Fruit fly (Drosophila melanogaster) whole organism, embryonic: ENCODE results near the gene glu.

Experiments
- BtbVII ChIP-seq: fragments of 200-800 bp; sonication (Bioruptor generic); optimal IDR thresholded peaks from 3 replicates; lab custom pipeline; 2017; ENCODE audit warnings: missing biosample characterization, mild to moderate bottlenecking, missing genetic modification characterization
- CG10565 ChIP-seq: fragments of 200-800 bp; sonication (Bioruptor generic); optimal IDR thresholded peaks from 3 replicates; lab custom pipeline; 2016; ENCODE audit warnings: missing biosample characterization, mild to moderate bottlenecking, missing genetic modification characterization
- CG11398 ChIP-seq: fragments of 200-800 bp; sonication (Bioruptor generic); optimal IDR thresholded peaks from 2 replicates; lab custom pipeline; 2016; ENCODE audit warnings: missing biosample characterization, missing genetic modification characterization
- CG12391 ChIP-seq: fragments of 200-800 bp; sonication (Bioruptor generic); optimal IDR thresholded peaks from 3 replicates; lab custom pipeline; 2018; ENCODE audit warnings: missing biosample characterization, mild to moderate bottlenecking, missing genetic modification characterization, moderate library complexity
- CG12942 ChIP-seq: fragments of 200-800 bp; sonication (Bioruptor generic); optimal IDR thresholded peaks from 3 replicates; lab custom pipeline; 2016; ENCODE audit warnings: missing biosample characterization, missing genetic modification characterization
- CG13775 ChIP-seq: fragments of 200-800 bp; sonication (Bioruptor generic); optimal IDR thresholded peaks from 3 replicates; lab custom pipeline; 2017; ENCODE audit warnings: missing biosample characterization, mild to moderate bottlenecking, missing genetic modification characterization
- CG14014 ChIP-seq: fragments of 200-800 bp; sonication (Bioruptor generic); IDR thresholded peaks from 2 replicates; pipeline ENCODE4 v1.3.6; 2022; ENCODE audit warnings: missing biosample characterization, missing genetic modification characterization
- CG14965 ChIP-seq: fragments of 200-800 bp; sonication (Bioruptor generic); optimal IDR thresholded peaks from 2 replicates; lab custom pipeline; 2016; ENCODE audit warnings: missing biosample characterization, missing genetic modification characterization, borderline replicate concordance
- CG15601 ChIP-seq: fragments of 200-800 bp; sonication (Bioruptor generic); optimal IDR thresholded peaks from 3 replicates; lab custom pipeline; 2019; ENCODE audit warnings: missing biosample characterization, mild to moderate bottlenecking, missing genetic modification characterization, moderate library complexity
- CG1603 ChIP-seq: fragments of 200-800 bp; sonication (Bioruptor generic); optimal IDR thresholded peaks from 2 replicates; lab custom pipeline; 2019; ENCODE audit warnings: missing biosample characterization, mild to moderate bottlenecking, missing genetic modification characterization, moderate library complexity
- CG16815 ChIP-seq: fragments of 200-800 bp; sonication (Bioruptor generic); optimal IDR thresholded peaks from 3 replicates; lab custom pipeline; 2017; ENCODE audit warnings: missing biosample characterization, mild to moderate bottlenecking, missing genetic modification characterization
- CG17802 ChIP-seq: fragments of 200-800 bp; sonication (Bioruptor generic); optimal IDR thresholded peaks from 2 replicates; lab custom pipeline; 2018; ENCODE audit warnings: missing biosample characterization, mild to moderate bottlenecking, missing genetic modification characterization, moderate library complexity
- CG31365 ChIP-seq: fragments of 200-800 bp; sonication (Bioruptor generic); optimal IDR thresholded peaks from 2 replicates; lab custom pipeline; 2018; ENCODE audit warnings: missing biosample characterization, mild to moderate bottlenecking, missing genetic modification characterization
- CG3163 ChIP-seq: fragments of 200-800 bp; sonication (Bioruptor generic); optimal IDR thresholded peaks from 3 replicates; lab custom pipeline; 2016; ENCODE audit warnings: missing biosample characterization, missing genetic modification characterization
- CG32767 ChIP-seq: fragments of 200-800 bp; sonication (Bioruptor generic); IDR thresholded peaks from 2 replicates; pipeline ENCODE4 v1.3.6; 2022; ENCODE audit warnings: missing biosample characterization, missing genetic modification characterization
- CG3995 ChIP-seq: fragments of 200-800 bp; sonication (Bioruptor generic); optimal IDR thresholded peaks from 3 replicates; lab custom pipeline; 2016; ENCODE audit warnings: missing biosample characterization, missing genetic modification characterization
- CG7372 ChIP-seq: fragments of 200-800 bp; sonication (Bioruptor generic); IDR thresholded peaks from 2 replicates; pipeline ENCODE4 v1.3.6; 2022; ENCODE audit warnings: missing biosample characterization, missing genetic modification characterization
- CG7786 ChIP-seq: fragments of 200-800 bp; sonication (Bioruptor generic); optimal IDR thresholded peaks from 2 replicates; lab custom pipeline; 2016; ENCODE audit warnings: missing biosample characterization, missing genetic modification characterization
- CG7987 ChIP-seq: fragments of 200-800 bp; sonication (Bioruptor generic); optimal IDR thresholded peaks from 2 replicates; lab custom pipeline; 2018; ENCODE audit warnings: missing biosample characterization, mild to moderate bottlenecking, missing genetic modification characterization, moderate library complexity
- CG8765 ChIP-seq: fragments of 200-800 bp; sonication (Bioruptor generic); IDR thresholded peaks from 2 replicates; pipeline ENCODE4 v1.3.6; 2022; ENCODE audit warnings: missing biosample characterization, missing genetic modification characterization
- CG9215 ChIP-seq: fragments of 200-800 bp; sonication (Bioruptor generic); IDR thresholded peaks from 2 replicates; pipeline ENCODE4 v1.3.6; 2022; ENCODE audit warnings: missing biosample characterization, missing genetic modification characterization
- CG9797 ChIP-seq: fragments of 200-800 bp; sonication (Bioruptor generic); optimal IDR thresholded peaks from 3 replicates; lab custom pipeline; 2018; ENCODE audit warnings: missing biosample characterization, mild to moderate bottlenecking, missing genetic modification characterization
- CG9876 ChIP-seq: fragments of 200-800 bp; sonication (Bioruptor generic); optimal IDR thresholded peaks from 2 replicates; lab custom pipeline; 2016; ENCODE audit warnings: missing biosample characterization, missing genetic modification characterization
- Camta ChIP-seq: fragments of 200-800 bp; sonication (Bioruptor generic); optimal IDR thresholded peaks from 2 replicates; lab custom pipeline; 2016; ENCODE audit warnings: missing biosample characterization, missing genetic modification characterization
- D19B ChIP-seq: fragments of 200-800 bp; sonication (Bioruptor generic); optimal IDR thresholded peaks from 2 replicates; lab custom pipeline; 2017; ENCODE audit warnings: missing biosample characterization, mild to moderate bottlenecking, missing genetic modification characterization
- Deaf1 ChIP-seq: fragments of 200-800 bp; optimal IDR thresholded peaks from 3 replicates; lab custom pipeline; 2019; ENCODE audit warnings: missing biosample characterization, mild to moderate bottlenecking, missing genetic modification characterization, moderate library complexity
- Dek ChIP-seq: fragments of 200-800 bp; sonication (Bioruptor generic); optimal IDR thresholded peaks from 3 replicates; lab custom pipeline; 2019; ENCODE audit warnings: missing biosample characterization, mild to moderate bottlenecking, missing genetic modification characterization, moderate library complexity
- Hr39 ChIP-seq: fragments of >200 bp; optimal IDR thresholded peaks from 2 replicates; lab custom pipeline; 2017
- Kr ChIP-seq: fragments of 200-800 bp; sonication (Bioruptor generic); optimal IDR thresholded peaks from 2 replicates; lab custom pipeline; 2017; ENCODE audit warnings: missing biosample characterization, mild to moderate bottlenecking, missing genetic modification characterization
- Meics ChIP-seq: fragments of 200-800 bp; sonication (Bioruptor generic); optimal IDR thresholded peaks from 2 replicates; lab custom pipeline; 2017; ENCODE audit warnings: missing biosample characterization, mild to moderate bottlenecking, missing genetic modification characterization
- Neu2 ChIP-seq: fragments of 200-800 bp; sonication (Bioruptor generic); optimal IDR thresholded peaks from 3 replicates; lab custom pipeline; 2016; ENCODE audit warnings: missing biosample characterization, missing genetic modification characterization, borderline replicate concordance
- Poxn ChIP-seq: fragments of 200-800 bp; sonication (Bioruptor generic); IDR thresholded peaks from 2 replicates; pipeline ENCODE4 v1.3.6; 2022; ENCODE audit warnings: missing biosample characterization, missing genetic modification characterization
- Sox100B ChIP-seq: fragments of 200-800 bp; sonication (Bioruptor generic); optimal IDR thresholded peaks from 3 replicates; lab custom pipeline; 2018; ENCODE audit warnings: missing biosample characterization, mild to moderate bottlenecking, missing genetic modification characterization
- bbx ChIP-seq: fragments of 200-800 bp; sonication (Bioruptor generic); IDR thresholded peaks from 2 replicates; pipeline ENCODE4 v1.3.6; 2022; ENCODE audit warnings: missing biosample characterization, missing genetic modification characterization; ENCODE audit not compliant: partially characterized antibody
- cwo ChIP-seq: fragments of 200-800 bp; sonication (Bioruptor generic); optimal IDR thresholded peaks from 3 replicates; lab custom pipeline; 2017; ENCODE audit warnings: missing biosample characterization, missing genetic modification characterization, mild to moderate bottlenecking, moderate library complexity, missing genetic modification reagents
- da ChIP-seq: fragments of 200-800 bp; sonication (Bioruptor generic); optimal IDR thresholded peaks from 2 replicates; lab custom pipeline; 2016; ENCODE audit warnings: missing biosample characterization, missing genetic modification characterization
- dpn ChIP-seq, 2 experiments: fragments of 200-800 bp; sonication (Bioruptor generic); optimal IDR thresholded peaks; 3 replicates each; lab custom pipeline; 2016; ENCODE audit warnings: missing biosample characterization in 2 of 2, missing genetic modification characterization in 2 of 2
- eve ChIP-seq, 2 experiments: fragments of >200 bp; optimal IDR thresholded peaks; 2 replicates each; lab custom pipeline; 2017; ENCODE audit warnings: missing biosample characterization in 2 of 2, missing genetic modification characterization in 2 of 2
- gcm2 ChIP-seq: fragments of 200-800 bp; sonication (Bioruptor generic); optimal IDR thresholded peaks from 2 replicates; lab custom pipeline; 2016; ENCODE audit warnings: missing biosample characterization, missing genetic modification characterization
- grn ChIP-seq: fragments of 200-800 bp; sonication (Bioruptor generic); optimal IDR thresholded peaks from 3 replicates; lab custom pipeline; 2017; ENCODE audit warnings: missing biosample characterization, missing genetic modification characterization
- lilli ChIP-seq: fragments of 200-800 bp; sonication (Bioruptor generic); optimal IDR thresholded peaks from 3 replicates; lab custom pipeline; 2016; ENCODE audit warnings: missing biosample characterization, missing genetic modification characterization
- lov ChIP-seq, 2 experiments: fragments of 200-800 bp in 1 of 2; fragments of >200 bp in 1 of 2; sonication (Bioruptor generic) in 1 of 2; IDR thresholded peaks in 1 of 2; optimal IDR thresholded peaks in 1 of 2; 2 replicates in 1 of 2; 3 replicates in 1 of 2; pipeline versions ENCODE4 v1.3.6 to Lab custom; 2017 to 2022; ENCODE audit warnings: missing biosample characterization in 1 of 2, missing genetic modification characterization in 1 of 2
- mam ChIP-seq: fragments of 200-800 bp; sonication (Bioruptor generic); optimal IDR thresholded peaks from 3 replicates; lab custom pipeline; 2016; ENCODE audit warnings: missing biosample characterization, missing genetic modification characterization
- mld ChIP-seq: fragments of 200-800 bp; sonication (Bioruptor generic); IDR thresholded peaks from 3 replicates; pipeline ENCODE4 v1.3.6; 2022; ENCODE audit warnings: missing biosample characterization, missing genetic modification characterization; ENCODE audit not compliant: partially characterized antibody
- pb ChIP-seq: fragments of 200-800 bp; sonication (Bioruptor generic); optimal IDR thresholded peaks from 3 replicates; lab custom pipeline; 2016; ENCODE audit warnings: missing biosample characterization, missing genetic modification characterization
- pho ChIP-seq: fragments of 200-800 bp; sonication (Bioruptor generic); optimal IDR thresholded peaks from 2 replicates; lab custom pipeline; 2016; ENCODE audit warnings: missing biosample characterization, missing genetic modification characterization
- sr ChIP-seq: fragments of 200-800 bp; sonication (Bioruptor generic); IDR thresholded peaks from 3 replicates; pipeline ENCODE4 v1.3.6; 2022; ENCODE audit warnings: missing biosample characterization, missing genetic modification characterization
- tap ChIP-seq: fragments of 200-800 bp; optimal IDR thresholded peaks from 3 replicates; lab custom pipeline; 2019; ENCODE audit warnings: missing biosample characterization, mild to moderate bottlenecking, missing genetic modification characterization, moderate library complexity
- tgo ChIP-seq: fragments of 200-800 bp; sonication (Bioruptor generic); IDR thresholded peaks from 3 replicates; pipeline ENCODE4 v1.3.6; 2022; ENCODE audit warnings: missing biosample characterization, missing genetic modification characterization
- tin ChIP-seq: fragments of 200-800 bp; sonication (Bioruptor generic); optimal IDR thresholded peaks from 3 replicates; lab custom pipeline; 2016; ENCODE audit warnings: missing biosample characterization, missing genetic modification characterization
- tio ChIP-seq: fragments of 200-800 bp; sonication (Bioruptor generic); optimal IDR thresholded peaks from 2 replicates; lab custom pipeline; 2017; ENCODE audit warnings: missing biosample characterization, missing genetic modification characterization, inconsistent platforms
- tx ChIP-seq: fragments of 200-800 bp; sonication (Bioruptor generic); optimal IDR thresholded peaks from 2 replicates; lab custom pipeline; 2016; ENCODE audit warnings: missing biosample characterization, missing genetic modification characterization

Gene glu

DNA sequence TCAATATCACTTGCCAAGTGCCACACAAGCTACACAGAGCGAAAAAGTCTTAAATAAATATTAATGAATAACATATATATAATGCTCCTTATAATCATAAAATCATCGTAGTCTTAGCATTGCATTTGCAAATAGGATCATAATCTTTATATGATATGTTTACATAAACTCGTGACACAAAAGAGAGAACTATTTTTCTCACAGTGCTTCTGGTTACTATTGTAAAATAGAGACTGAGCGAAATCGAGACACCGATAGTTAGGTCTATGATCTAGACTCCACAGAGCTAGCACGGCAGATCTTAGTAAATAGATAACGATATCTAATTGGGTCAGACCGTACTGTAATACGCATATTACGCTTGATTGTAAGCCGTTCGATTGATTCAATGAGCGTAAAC lies 28.5 kb downstream of the glu start (continued):
- TF ChIP-seq sr (GFP tag; lab: Robert Waterston, UW) (no peak), CG17802 (tag; lab: Kevin White, UChicago) (no peak), CG7372 (GFP tag; lab: Robert Waterston, UW) (no peak), tx (GFP tag; lab: Kevin White, UChicago) (no peak), tgo (GFP tag; lab: Robert Waterston, UW) (peak; percentile 78), pb (GFP tag; lab: Kevin White, UChicago) (no peak), tio (GFP tag; lab: Kevin White, UChicago) (peak; percentile 48), eve (GFP tag; optimal IDR thresholded peaks at IDR 0.05; lab: Kevin White, UChicago) (peak in 1 of 2 experiments; percentile 84), mld (GFP tag; lab: Robert Waterston, UW) (no peak), CG12391 (peak; percentile 85), CG31365 (no peak), CG7987 (GFP tag; lab: Kevin White, UChicago) (no peak), tap (no peak), Poxn (GFP tag; lab: Robert Waterston, UW) (no peak), CG9876 (no peak), mam (GFP tag; lab: Kevin White, UChicago) (peak; percentile 5), CG16815 (GFP tag; lab: Kevin White, UChicago) (no peak), pho (GFP tag; lab: Kevin White, UChicago) (no peak), Deaf1 (tag; lab: Kevin White, UChicago) (peak; percentile 59), lilli (GFP tag; lab: Kevin White, UChicago) (peak; percentile 36), gcm2 (GFP tag; lab: Kevin White, UChicago) (no peak), CG9215 (GFP tag; lab: Robert Waterston, UW) (no peak), CG3995 (no peak), CG32767 (peak; percentile 81), CG9797 (no peak), CG15601 (tag; lab: Kevin White, UChicago) (peak; percentile 39), lov (optimal IDR thresholded peaks at IDR 0.05; lab: Kevin White, UChicago) (no peak), lov (GFP tag; IDR thresholded peaks at IDR 0.05; lab: Robert Waterston, UW) (no peak), Camta (GFP tag; lab: Kevin White, UChicago) (no peak), Meics (GFP tag; lab: Kevin White, UChicago) (no peak), Hr39 (lab: Kevin White, UChicago) (no peak), CG8765 (GFP tag; lab: Robert Waterston, UW) (no peak), dpn (GFP tag; optimal IDR thresholded peaks at IDR 0.05; lab: Kevin White, UChicago) (peak in 1 of 2 experiments; percentile 69), CG13775 (GFP tag; lab: Kevin White, UChicago) (peak; percentile 49), CG3163 (GFP tag; lab: Kevin White, UChicago) (no peak), CG1603 (tag; lab: Kevin White, UChicago) (peak; percentile 70), CG14965 (no peak), CG11398 (GFP tag; lab: Kevin White, UChicago) (no peak), Dek (peak; percentile 65), BtbVII (no peak), Kr (GFP tag; lab: Kevin White, UChicago) (no peak), CG14014 (peak; percentile 88), CG12942 (GFP tag; lab: Kevin White, UChicago) (peak; percentile 44), bbx (GFP tag; lab: Robert Waterston, UW) (no peak), CG10565 (GFP tag; lab: Kevin White, UChicago) (no peak), Neu2 (no peak), D19B (no peak), Sox100B (GFP tag; lab: Kevin White, UChicago) (peak; percentile 3), cwo (GFP tag; lab: Kevin White, UChicago) (no peak), tin (peak; percentile 63), CG7786 (GFP tag; lab: Kevin White, UChicago) (no peak), grn (GFP tag; lab: Kevin White, UChicago) (peak; percentile 71), da (GFP tag; lab: Kevin White, UChicago) (no peak)
